Fruit fly (Drosophila melanogaster) whole organism, embryonic: ENCODE measurements around the gene CG14564.

ENCODE experiments used
- Atf6 ChIP-seq: fragments of 200-800 bp; sonication (Bioruptor generic); IDR thresholded peaks from 2 replicates; pipeline ENCODE4 v1.3.6; 2022; ENCODE audit warnings: missing biosample characterization, missing genetic modification characterization
- Awh ChIP-seq: fragments of 200-800 bp; sonication (Bioruptor generic); IDR thresholded peaks from 2 replicates; pipeline ENCODE4, ENCODE4 v1.3.6; 2022; ENCODE audit warnings: missing biosample characterization, missing genetic modification characterization
- CG10267 ChIP-seq: fragments of 200-800 bp; sonication (Bioruptor generic); optimal IDR thresholded peaks from 2 replicates; lab custom pipeline; 2018; ENCODE audit warnings: missing biosample characterization, mild to moderate bottlenecking, missing genetic modification characterization, moderate library complexity
- CG10321 ChIP-seq: fragments of 200-800 bp; sonication (Bioruptor generic); IDR thresholded peaks from 2 replicates; pipeline ENCODE4 v1.3.6; 2022; ENCODE audit warnings: missing biosample characterization, missing genetic modification characterization
- CG11456 ChIP-seq: fragments of 200-800 bp; sonication (Bioruptor generic); IDR thresholded peaks from 3 replicates; pipeline ENCODE4 v1.3.6; 2022; ENCODE audit warnings: missing biosample characterization, missing genetic modification characterization
- CG11504 ChIP-seq: fragments of 200-800 bp; sonication (Bioruptor generic); optimal IDR thresholded peaks from 3 replicates; lab custom pipeline; 2019; ENCODE audit warnings: missing biosample characterization, mild to moderate bottlenecking, missing genetic modification characterization, moderate library complexity
- CG12391 ChIP-seq: fragments of 200-800 bp; sonication (Bioruptor generic); optimal IDR thresholded peaks from 3 replicates; lab custom pipeline; 2018; ENCODE audit warnings: missing biosample characterization, mild to moderate bottlenecking, missing genetic modification characterization, moderate library complexity
- CG12744 ChIP-seq: fragments of 200-800 bp; sonication (Bioruptor generic); optimal IDR thresholded peaks from 2 replicates; lab custom pipeline; 2016; ENCODE audit warnings: missing biosample characterization, missing genetic modification characterization
- CG13424 ChIP-seq: fragments of 200-800 bp; sonication (Bioruptor generic); optimal IDR thresholded peaks from 2 replicates; lab custom pipeline; 2019; ENCODE audit warnings: missing biosample characterization, mild to moderate bottlenecking, missing genetic modification characterization, moderate library complexity
- CG14050 ChIP-seq: fragments of 200-800 bp; sonication (Bioruptor generic); IDR thresholded peaks from 3 replicates; pipeline ENCODE4 v1.3.6; 2022; ENCODE audit warnings: missing biosample characterization, missing genetic modification characterization
- CG15073 ChIP-seq: fragments of 200-800 bp; sonication (Bioruptor generic); optimal IDR thresholded peaks from 2 replicates; lab custom pipeline; 2016; ENCODE audit warnings: missing biosample characterization, missing genetic modification characterization
- CG17186 ChIP-seq: fragments of 200-800 bp; sonication (Bioruptor generic); optimal IDR thresholded peaks from 3 replicates; lab custom pipeline; 2017; ENCODE audit warnings: missing biosample characterization, missing genetic modification reagents, missing genetic modification characterization
- CG17568 ChIP-seq: fragments of 200-800 bp; sonication (Bioruptor generic); optimal IDR thresholded peaks from 2 replicates; lab custom pipeline; 2018; ENCODE audit warnings: missing biosample characterization, mild to moderate bottlenecking, missing genetic modification characterization, moderate library complexity
- CG17912 ChIP-seq: fragments of 200-800 bp; sonication (Bioruptor generic); optimal IDR thresholded peaks from 2 replicates; lab custom pipeline; 2018; ENCODE audit warnings: missing biosample characterization, mild to moderate bottlenecking, missing genetic modification characterization
- CG4360 ChIP-seq: fragments of 200-800 bp; sonication (Bioruptor generic); IDR thresholded peaks from 2 replicates; pipeline ENCODE4 v1.3.6; 2022; ENCODE audit warnings: missing biosample characterization, missing genetic modification characterization
- CG4424 ChIP-seq: fragments of 200-800 bp; sonication (Bioruptor generic); optimal IDR thresholded peaks from 3 replicates; lab custom pipeline; 2016; ENCODE audit warnings: missing biosample characterization, missing genetic modification characterization
- CG6813 ChIP-seq: fragments of 200-800 bp; sonication (Bioruptor generic); optimal IDR thresholded peaks from 2 replicates; lab custom pipeline; 2017; ENCODE audit warnings: missing biosample characterization, missing genetic modification characterization, mild to moderate bottlenecking, moderate library complexity, missing genetic modification reagents
- CG7357 ChIP-seq: fragments of 200-800 bp; sonication (Bioruptor generic); IDR thresholded peaks from 3 replicates; pipeline ENCODE4 v1.3.6; 2022; ENCODE audit warnings: missing biosample characterization, missing genetic modification characterization
- CG8359 ChIP-seq: fragments of 200-800 bp; sonication (Bioruptor generic); optimal IDR thresholded peaks from 2 replicates; lab custom pipeline; 2017; ENCODE audit warnings: missing biosample characterization, mild to moderate bottlenecking, missing genetic modification characterization, borderline replicate concordance
- CG9215 ChIP-seq: fragments of 200-800 bp; sonication (Bioruptor generic); IDR thresholded peaks from 2 replicates; pipeline ENCODE4 v1.3.6; 2022; ENCODE audit warnings: missing biosample characterization, missing genetic modification characterization
- CG9817 ChIP-seq: fragments of 200-800 bp; sonication (Bioruptor generic); optimal IDR thresholded peaks from 2 replicates; lab custom pipeline; 2018; ENCODE audit warnings: missing biosample characterization, mild to moderate bottlenecking, missing genetic modification characterization, moderate library complexity
- CkIIα-i1 ChIP-seq: fragments of 200-800 bp; sonication (Bioruptor generic); IDR thresholded peaks from 2 replicates; pipeline ENCODE4 v1.3.6; 2022; ENCODE audit warnings: missing biosample characterization, missing genetic modification characterization
- Deaf1 ChIP-seq: fragments of 200-800 bp; optimal IDR thresholded peaks from 3 replicates; lab custom pipeline; 2019; ENCODE audit warnings: missing biosample characterization, mild to moderate bottlenecking, missing genetic modification characterization, moderate library complexity
- Dll ChIP-seq: fragments of 200-800 bp; sonication (Bioruptor generic); IDR thresholded peaks from 4 replicates; pipeline ENCODE4 v1.3.6; 2022; ENCODE audit warnings: missing biosample characterization, missing genetic modification characterization; ENCODE audit not compliant: partially characterized antibody
- Fer1 ChIP-seq: fragments of 200-800 bp; sonication (Bioruptor generic); optimal IDR thresholded peaks from 2 replicates; lab custom pipeline; 2017; ENCODE audit warnings: missing biosample characterization, mild to moderate bottlenecking, missing genetic modification characterization
- Jarid2 ChIP-seq: fragments of 200-800 bp; sonication (Bioruptor generic); optimal IDR thresholded peaks from 3 replicates; lab custom pipeline; 2017; ENCODE audit warnings: mild to moderate bottlenecking, missing biosample characterization, missing genetic modification reagents, missing genetic modification characterization
- Kr ChIP-seq: fragments of 200-800 bp; sonication (Bioruptor generic); optimal IDR thresholded peaks from 2 replicates; lab custom pipeline; 2017; ENCODE audit warnings: missing biosample characterization, mild to moderate bottlenecking, missing genetic modification characterization
- Mad ChIP-seq: fragments of 200-800 bp; sonication (Bioruptor generic); optimal IDR thresholded peaks from 2 replicates; lab custom pipeline; 2016; ENCODE audit warnings: missing biosample characterization, missing genetic modification characterization
- Neu2 ChIP-seq: fragments of 200-800 bp; sonication (Bioruptor generic); optimal IDR thresholded peaks from 3 replicates; lab custom pipeline; 2016; ENCODE audit warnings: missing biosample characterization, missing genetic modification characterization, borderline replicate concordance
- Nf-YC ChIP-seq: fragments of 200-800 bp; optimal IDR thresholded peaks from 3 replicates; lab custom pipeline; 2019; ENCODE audit warnings: missing biosample characterization, mild to moderate bottlenecking, missing genetic modification characterization, moderate library complexity
- Poxn ChIP-seq: fragments of 200-800 bp; sonication (Bioruptor generic); IDR thresholded peaks from 2 replicates; pipeline ENCODE4 v1.3.6; 2022; ENCODE audit warnings: missing biosample characterization, missing genetic modification characterization
- Rfx ChIP-seq: fragments of 200-800 bp; sonication (Bioruptor generic); IDR thresholded peaks from 2 replicates; pipeline ENCODE4 v1.3.6; 2022; ENCODE audit warnings: missing biosample characterization, missing genetic modification characterization
- Sry-δ ChIP-seq: fragments of 200-800 bp; sonication (Bioruptor generic); optimal IDR thresholded peaks from 2 replicates; lab custom pipeline; 2016; ENCODE audit warnings: missing biosample characterization, missing genetic modification characterization
- al ChIP-seq: fragments of 200-800 bp; sonication (Bioruptor generic); IDR thresholded peaks from 2 replicates; pipeline ENCODE4 v1.3.6; 2022; ENCODE audit warnings: missing biosample characterization, missing genetic modification characterization
- bowl ChIP-seq: fragments of 200-800 bp; sonication (Bioruptor generic); IDR thresholded peaks from 2 replicates; pipeline ENCODE4 v1.3.6; 2022; ENCODE audit warnings: missing biosample characterization, missing genetic modification characterization
- chm ChIP-seq: fragments of 200-800 bp; sonication (Bioruptor generic); IDR thresholded peaks from 2 replicates; pipeline ENCODE4 v1.3.6; 2022; ENCODE audit warnings: missing biosample characterization, missing genetic modification characterization
- crol ChIP-seq: fragments of 200-800 bp; sonication (Bioruptor generic); IDR thresholded peaks from 2 replicates; pipeline ENCODE4 v1.3.6; 2022; ENCODE audit warnings: missing biosample characterization, missing genetic modification characterization
- dmrt99B ChIP-seq: fragments of 200-800 bp; sonication (Bioruptor generic); optimal IDR thresholded peaks from 2 replicates; lab custom pipeline; 2018; ENCODE audit warnings: missing biosample characterization, mild to moderate bottlenecking, missing genetic modification characterization, moderate library complexity
- gem ChIP-seq: fragments of 200-800 bp; sonication (Bioruptor generic); optimal IDR thresholded peaks from 2 replicates; lab custom pipeline; 2019; ENCODE audit warnings: missing biosample characterization, mild to moderate bottlenecking, missing genetic modification characterization, moderate library complexity
- h ChIP-seq: fragments of >200 bp; optimal IDR thresholded peaks from 2 replicates; lab custom pipeline; 2017
- her ChIP-seq: fragments of 200-800 bp; sonication (Bioruptor generic); optimal IDR thresholded peaks from 2 replicates; lab custom pipeline; 2016; ENCODE audit warnings: missing biosample characterization, missing genetic modification characterization
- jumu ChIP-seq: fragments of 200-800 bp; sonication (Bioruptor generic); optimal IDR thresholded peaks from 3 replicates; lab custom pipeline; 2016; ENCODE audit warnings: missing biosample characterization, missing genetic modification characterization
- lbe ChIP-seq: fragments of 200-800 bp; sonication (Bioruptor generic); optimal IDR thresholded peaks from 2 replicates; lab custom pipeline; 2016; ENCODE audit warnings: missing biosample characterization, mild to moderate bottlenecking, missing genetic modification characterization
- p53 ChIP-seq: fragments of 200-800 bp; sonication (Bioruptor generic); optimal IDR thresholded peaks from 2 replicates; lab custom pipeline; 2016; ENCODE audit warnings: missing biosample characterization, missing genetic modification characterization
- pros ChIP-seq: fragments of 200-800 bp; sonication (Bioruptor generic); optimal IDR thresholded peaks from 3 replicates; lab custom pipeline; 2019; ENCODE audit warnings: missing biosample characterization, mild to moderate bottlenecking, missing genetic modification characterization, moderate library complexity
- ranshi ChIP-seq: fragments of 200-800 bp; sonication (Bioruptor generic); IDR thresholded peaks from 2 replicates; pipeline ENCODE4 v1.3.6; 2022; ENCODE audit warnings: missing biosample characterization, missing genetic modification characterization
- row ChIP-seq: fragments of 200-800 bp; sonication (Bioruptor generic); IDR thresholded peaks from 3 replicates; pipeline ENCODE4 v1.3.6; 2022; ENCODE audit warnings: missing biosample characterization, missing genetic modification characterization
- sens-2 ChIP-seq: fragments of 200-800 bp; sonication (Bioruptor generic); IDR thresholded peaks from 2 replicates; pipeline ENCODE4 v1.3.6; 2022; ENCODE audit warnings: missing biosample characterization, missing genetic modification characterization
- sug ChIP-seq: fragments of 200-800 bp; optimal IDR thresholded peaks from 2 replicates; lab custom pipeline; 2019; ENCODE audit warnings: missing biosample characterization, mild to moderate bottlenecking, missing genetic modification characterization, moderate library complexity
- tap ChIP-seq: fragments of 200-800 bp; optimal IDR thresholded peaks from 3 replicates; lab custom pipeline; 2019; ENCODE audit warnings: missing biosample characterization, mild to moderate bottlenecking, missing genetic modification characterization, moderate library complexity
- toy ChIP-seq: fragments of 200-800 bp; sonication (Bioruptor generic); IDR thresholded peaks from 2 replicates; pipeline ENCODE4 v1.3.6; 2022; ENCODE audit warnings: missing biosample characterization, missing genetic modification characterization
- tup ChIP-seq: fragments of 200-800 bp; sonication (Bioruptor generic); optimal IDR thresholded peaks from 2 replicates; lab custom pipeline; 2016; ENCODE audit warnings: missing biosample characterization, mild to moderate bottlenecking, missing genetic modification characterization, moderate library complexity
- usp ChIP-seq: fragments of >200 bp; optimal IDR thresholded peaks from 2 replicates; lab custom pipeline; 2017; ENCODE audit warnings: missing biosample characterization, missing genetic modification characterization
- zf30C ChIP-seq: fragments of 200-800 bp; sonication (Bioruptor generic); optimal IDR thresholded peaks from 3 replicates; lab custom pipeline; 2018; ENCODE audit warnings: missing biosample characterization, mild to moderate bottlenecking, missing genetic modification characterization

The CG14564 gene

DNA sequence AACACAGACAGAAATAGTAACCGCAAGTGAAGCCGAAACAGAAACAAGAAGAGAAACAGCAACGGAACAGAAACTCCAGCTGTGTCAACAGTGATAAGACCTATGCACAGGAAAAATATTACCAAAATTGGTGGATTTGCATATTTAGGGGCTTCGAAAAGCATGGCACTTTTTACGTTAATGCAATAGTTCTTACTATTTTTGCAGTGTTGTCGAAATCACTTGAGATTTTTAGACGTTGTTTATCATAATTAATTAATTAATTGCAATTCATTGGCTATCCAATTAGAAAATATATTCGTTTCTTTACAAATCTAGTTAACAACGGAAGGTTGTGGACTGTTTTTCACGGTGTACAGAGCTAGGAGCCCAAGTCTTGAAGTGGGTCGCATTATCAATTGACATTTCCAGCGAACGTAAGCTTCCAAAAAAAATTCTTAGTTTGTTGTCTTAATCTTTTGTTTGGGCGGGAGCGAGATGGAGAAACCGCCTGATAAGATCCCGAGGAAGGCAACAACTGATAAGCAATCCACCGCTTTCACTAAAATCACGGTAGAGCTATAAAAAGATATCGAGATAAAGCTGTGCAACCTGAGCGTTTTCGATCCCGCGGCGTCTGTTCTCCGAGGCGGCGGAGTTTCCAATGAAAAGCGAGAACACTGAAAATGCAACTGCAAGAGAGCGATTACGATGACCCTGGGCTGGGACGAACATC, 29.8 kb upstream of the CG14564 start (continued):
- TF ChIP-seq CG17568 (GFP tag; lab: Kevin White, UChicago) (no peak), CG15073 (GFP tag; lab: Kevin White, UChicago) (no peak), lbe (GFP tag; lab: Kevin White, UChicago) (no peak), p53 (no peak), CG13424 (peak; percentile 35), Neu2 (GFP tag; lab: Kevin White, UChicago) (no peak), jumu (GFP tag; lab: Kevin White, UChicago) (no peak), CG10321 (no peak), gem (tag; lab: Kevin White, UChicago) (peak; percentile 66), Awh (GFP tag; lab: Robert Waterston, UW) (no peak), sug (no peak), Jarid2 (no peak), CG12744 (GFP tag; lab: Kevin White, UChicago) (no peak), h (lab: Kevin White, UChicago) (no peak), Dll (no peak), ranshi (GFP tag; lab: Robert Waterston, UW) (no peak), CG10267 (tag; lab: Kevin White, UChicago) (peak; percentile 27), CG17186 (GFP tag; lab: Kevin White, UChicago) (no peak), Nf-YC (tag; lab: Kevin White, UChicago) (no peak), CG8359 (peak; percentile 1), Poxn (GFP tag; lab: Robert Waterston, UW) (no peak), CG4424 (GFP tag; lab: Kevin White, UChicago) (peak; percentile 23), zf30C (peak; percentile 73), CG12391 (tag; lab: Kevin White, UChicago) (no peak), Sry-δ (no peak), CG14050 (GFP tag; lab: Robert Waterston, UW) (no peak), CG11456 (GFP tag; lab: Robert Waterston, UW) (no peak), Mad (GFP tag; lab: Kevin White, UChicago) (no peak), sens-2 (GFP tag; lab: Robert Waterston, UW) (no peak; the same call in 1 of the 2 replicates), bowl (no peak), Kr (GFP tag; lab: Kevin White, UChicago) (no peak), toy (no peak), tup (no peak), row (GFP tag; lab: Robert Waterston, UW) (peak; percentile 40; the same call in 2 of the 3 replicates), CG17912 (GFP tag; lab: Kevin White, UChicago) (no peak), Rfx (GFP tag; lab: Robert Waterston, UW) (no peak), al (GFP tag; lab: Robert Waterston, UW) (no peak), CG7357 (GFP tag; lab: Robert Waterston, UW) (no peak), Deaf1 (no peak), CG9215 (GFP tag; lab: Robert Waterston, UW) (no peak), CG6813 (GFP tag; lab: Kevin White, UChicago) (no peak)

DNA sequence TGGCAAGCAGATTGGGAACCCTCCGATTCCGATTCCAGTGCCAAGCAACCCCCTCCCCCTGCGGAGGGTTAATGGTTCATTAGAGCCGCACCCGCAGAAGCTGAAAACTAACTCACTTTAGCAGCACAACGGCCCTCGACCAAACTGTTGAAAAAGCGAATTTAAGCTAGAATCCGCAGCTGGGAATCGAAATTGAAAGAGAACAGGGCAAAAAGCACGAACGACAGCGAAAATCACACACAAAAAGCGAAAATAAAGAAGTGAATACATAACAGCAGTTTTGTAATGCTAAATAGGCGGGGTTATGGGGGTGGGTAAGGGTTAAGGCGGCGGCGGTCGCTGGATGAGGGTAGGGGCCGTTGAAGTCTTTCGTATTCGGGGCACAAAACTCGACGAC, 29.2 kb upstream of the CG14564 start:
- TF ChIP-seq chm (GFP tag; lab: Robert Waterston, UW) (0 out of 2 replicates have a peak, but pooled peaks have one; percentile 22), crol (GFP tag; lab: Robert Waterston, UW) (peak; percentile 25; the same call in 1 of the 2 replicates), CG9817 (no peak), her (GFP tag; lab: Kevin White, UChicago) (no peak), usp (GFP tag; lab: Kevin White, UChicago) (no peak), CG4360 (GFP tag; lab: Robert Waterston, UW) (no peak), CG11504 (tag; lab: Kevin White, UChicago) (no peak), pros (peak; percentile 26), Atf6 (no peak), Jarid2 (no peak), Fer1 (GFP tag; lab: Kevin White, UChicago) (no peak), tap (no peak), dmrt99B (tag; lab: Kevin White, UChicago) (no peak), CkIIα-i1 (GFP tag; lab: Robert Waterston, UW) (no peak)
